Worm (Caenorhabditis elegans) whole organism, midembryonic: ENCODE data around the gene dhs-30.

ENCODE experiments used
- T22C8.4 ChIP-seq: fragments of 200-800 bp; sonication (Bioruptor generic); IDR thresholded peaks from 2 replicates; pipeline ENCODE4 v1.3.6; 2022; ENCODE audit warnings: missing genetic modification characterization, missing compliant biosample characterization
- cog-1 ChIP-seq: sonication (generic microtip); optimal IDR thresholded peaks from 2 replicates; lab custom pipeline; 2016; ENCODE audit warnings: missing genetic modification characterization, missing compliant biosample characterization
- flt-1 ChIP-seq: fragments of 200-800 bp; sonication (Bioruptor generic); IDR thresholded peaks from 2 replicates; pipeline ENCODE4 v1.3.6; 2022; ENCODE audit warnings: missing genetic modification characterization, missing compliant biosample characterization
- klf-2 ChIP-seq: fragments of 200-800 bp; sonication (Bioruptor generic); conservative IDR thresholded peaks from 2 replicates; pipeline ENCODE4 v1.3.6; 2022; ENCODE audit warnings: missing genetic modification reagents, missing genetic modification characterization, missing compliant biosample characterization
- med-1 ChIP-seq: sonication (generic microtip); optimal IDR thresholded peaks from 2 replicates; lab custom pipeline; 2017; ENCODE audit warnings: missing genetic modification characterization, mild to moderate bottlenecking, missing compliant biosample characterization, antibody characterized with exemption, missing genetic modification reagents; ENCODE audit not compliant: insufficient read depth
- ref-1 ChIP-seq: fragments of 200-800 bp; sonication (Bioruptor generic); conservative IDR thresholded peaks from 2 replicates; pipeline ENCODE4 v1.3.6; 2022; ENCODE audit warnings: missing genetic modification reagents, missing genetic modification characterization, missing compliant biosample characterization
- tab-1 ChIP-seq: fragments of 200-800 bp; sonication (Bioruptor generic); IDR thresholded peaks from 2 replicates; pipeline ENCODE4 v1.3.6; 2022; ENCODE audit warnings: missing genetic modification characterization, missing compliant biosample characterization
- ztf-23 ChIP-seq: fragments of 200-800 bp; sonication (Bioruptor generic); IDR thresholded peaks from 2 replicates; pipeline ENCODE4 v1.3.6; 2022; ENCODE audit warnings: missing genetic modification reagents, missing genetic modification characterization, missing compliant biosample characterization
- ztf-29 ChIP-seq: fragments of 200-800 bp; sonication (Bioruptor generic); IDR thresholded peaks from 2 replicates; pipeline ENCODE4 v1.3.6; 2022; ENCODE audit warnings: missing genetic modification reagents, missing genetic modification characterization, missing compliant biosample characterization

The dhs-30 gene

DNA sequence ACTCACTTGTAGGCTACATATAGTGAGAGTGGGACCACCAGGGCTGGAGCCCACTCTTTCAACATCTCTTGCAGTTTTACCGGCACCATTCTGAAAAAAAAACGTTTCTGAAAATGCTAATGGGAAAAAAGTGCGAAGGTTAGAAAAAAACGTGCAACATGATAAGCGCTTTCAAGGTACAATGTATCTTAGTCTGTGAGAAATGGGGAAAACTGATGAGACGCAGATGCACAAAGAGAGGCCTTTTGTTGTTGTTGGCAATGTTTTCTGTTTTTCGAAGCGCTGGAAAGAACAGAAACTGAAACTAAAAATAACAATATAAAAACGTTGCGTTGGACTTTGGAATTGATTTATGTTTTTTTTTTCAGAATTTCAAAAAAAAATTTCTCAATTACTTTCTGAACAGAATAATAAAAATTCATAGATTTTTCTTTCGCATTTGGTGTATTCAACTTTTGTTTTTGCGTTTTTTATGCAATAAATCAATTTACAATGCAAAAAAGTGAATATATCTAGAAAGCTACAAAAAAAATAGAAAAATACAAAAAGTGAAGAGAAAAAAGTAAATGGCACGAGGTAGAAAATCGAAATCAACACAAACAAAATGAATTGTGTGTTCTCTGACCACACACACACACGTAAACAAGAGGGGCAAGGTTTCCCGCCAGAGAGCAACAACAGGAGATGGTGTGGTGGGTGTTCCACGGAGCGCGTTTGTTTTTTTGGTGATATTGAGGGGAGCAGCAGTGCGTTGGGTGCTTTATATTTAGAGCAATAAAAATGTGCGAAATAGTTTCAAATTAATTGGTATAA lies at the start of gene dhs-30:
Gene dhs-30 (minus strand): TSS at position 90 of the 813 bp plus-strand sequence.
- TF ChIP-seq klf-2 (GFP tag; lab: Robert Waterston, UW) (no peak), T22C8.4 (GFP tag; lab: Robert Waterston, UW) (no peak), ref-1 (no peak), ztf-23 (GFP tag; lab: Robert Waterston, UW) (no peak), tab-1 (no peak), cog-1 (tag; lab: Kevin White, UChicago) (no peak), ztf-29 (GFP tag; lab: Robert Waterston, UW) (no peak), flt-1 (GFP tag; lab: Robert Waterston, UW) (no peak)

DNA sequence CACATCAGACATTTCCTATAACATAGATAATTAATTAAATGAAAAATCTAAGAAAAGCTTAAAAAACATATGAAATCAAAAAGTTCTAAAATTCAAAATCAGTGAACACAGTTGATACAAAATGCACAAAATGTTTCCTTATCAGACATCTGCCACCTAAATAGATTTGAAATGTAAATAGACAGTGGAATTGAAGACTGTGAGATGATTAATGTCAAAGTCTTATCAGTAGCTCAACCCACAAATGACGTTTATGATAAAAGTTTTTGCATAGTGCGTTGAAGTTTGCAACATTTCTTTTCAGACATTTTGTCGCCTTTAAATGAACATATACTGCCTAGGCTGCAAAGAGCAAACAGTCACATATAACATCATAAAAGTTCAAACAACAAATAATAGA lies 21.1 kb upstream of the dhs-30 start, which contains the start of gene Y40C7B.4:
Gene Y40C7B.4 (minus strand): TSS at position 19 of the 400 bp plus-strand sequence.
- no peak for TF ChIP-seq ztf-23 (GFP tag; lab: Robert Waterston, UW)
- no peak for TF ChIP-seq cog-1 (tag; lab: Kevin White, UChicago)
- TF ChIP-seq klf-2 (GFP tag; lab: Robert Waterston, UW): no peak
- TF ChIP-seq med-1 (GFP tag; lab: Kevin White, UChicago): no peak
- no peak for TF ChIP-seq ref-1

DNA sequence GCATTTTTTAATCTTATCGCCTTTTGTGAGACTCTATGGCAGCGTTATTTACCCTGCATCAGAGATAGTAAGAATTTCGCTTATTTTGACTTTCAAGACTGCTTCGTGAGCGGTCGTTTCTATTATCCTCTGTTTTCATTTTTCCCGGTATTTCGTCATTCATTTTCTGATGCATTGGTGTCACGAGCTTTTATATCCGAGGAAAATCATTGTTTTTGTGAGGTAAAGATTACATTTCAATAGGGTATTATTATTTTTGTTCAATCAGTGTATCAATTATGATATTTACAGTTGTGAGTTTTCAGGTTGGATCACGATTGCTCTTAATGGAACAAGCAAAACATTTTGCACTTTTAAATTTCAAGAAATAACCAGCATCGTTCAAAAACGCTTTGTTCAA lies 11.6 kb upstream of the dhs-30 start:
- TF ChIP-seq flt-1 (GFP tag; lab: Robert Waterston, UW): no peak
- no peak for TF ChIP-seq klf-2 (GFP tag; lab: Robert Waterston, UW)
- TF ChIP-seq ref-1: no peak
- TF ChIP-seq tab-1: no peak
- no peak for TF ChIP-seq T22C8.4 (GFP tag; lab: Robert Waterston, UW)

DNA sequence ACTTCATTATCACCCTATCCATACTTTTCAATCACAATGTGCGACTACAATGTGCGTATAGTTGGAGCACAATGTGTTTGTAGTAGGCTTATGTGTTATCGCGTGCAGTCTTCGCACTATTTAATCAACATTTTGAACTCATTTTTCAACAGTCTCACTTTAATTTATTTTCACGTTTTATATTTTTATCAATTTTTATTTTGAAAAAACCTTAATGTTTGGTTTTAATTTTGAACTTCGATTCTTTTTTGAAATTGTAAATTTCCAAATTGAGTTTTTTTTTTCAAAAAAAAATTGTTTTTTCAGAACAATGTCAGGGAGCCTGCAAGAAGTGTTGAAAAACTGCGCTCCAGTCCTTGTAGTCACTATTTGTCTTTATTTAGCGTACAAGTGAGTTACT lies 7.4 kb upstream of the dhs-30 start, which contains the start of gene T25G12.13:
Gene T25G12.13 (plus strand): TSS at position 301 of the 400 bp plus-strand sequence.
- TF ChIP-seq T22C8.4 (GFP tag; lab: Robert Waterston, UW): no peak
- no peak for TF ChIP-seq tab-1
- no peak for TF ChIP-seq ztf-29 (GFP tag; lab: Robert Waterston, UW)
- TF ChIP-seq med-1 (GFP tag; lab: Kevin White, UChicago): no peak
- no peak for TF ChIP-seq klf-2 (GFP tag; lab: Robert Waterston, UW)
- no peak for TF ChIP-seq ref-1
- no peak for TF ChIP-seq cog-1 (tag; lab: Kevin White, UChicago)
- no peak for TF ChIP-seq ztf-23 (GFP tag; lab: Robert Waterston, UW)
- TF ChIP-seq flt-1 (GFP tag; lab: Robert Waterston, UW): no peak

DNA sequence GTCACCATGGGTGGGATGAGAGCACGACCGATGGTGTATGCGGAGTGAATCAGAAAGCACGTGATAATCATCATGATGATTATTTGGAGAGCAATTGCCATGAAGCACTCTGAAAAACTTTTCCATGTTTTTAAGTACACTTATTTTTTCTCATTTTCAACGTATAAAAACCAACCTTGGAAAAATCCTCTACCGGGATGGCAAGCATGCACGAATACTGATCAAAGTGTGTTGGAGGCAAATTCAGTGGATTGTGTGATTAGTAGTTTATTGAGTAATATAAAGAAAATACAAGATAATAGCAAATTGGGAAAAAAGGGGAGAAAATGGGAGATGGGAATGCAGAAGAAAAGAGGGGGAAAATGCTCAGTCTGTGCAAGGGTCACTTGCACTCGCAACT lies 1.8 kb upstream of the dhs-30 start, which contains the start of gene T25G12.11:
Gene T25G12.11 (minus strand): TSS at position 101 of the 400 bp plus-strand sequence.
- TF ChIP-seq ztf-23 (GFP tag; lab: Robert Waterston, UW) (no peak), cog-1 (tag; lab: Kevin White, UChicago) (no peak), T22C8.4 (GFP tag; lab: Robert Waterston, UW) (no peak)

- TF ChIP-seq ztf-29 (GFP tag; lab: Robert Waterston, UW): no peak
- no peak for TF ChIP-seq tab-1
- no peak for TF ChIP-seq klf-2 (GFP tag; lab: Robert Waterston, UW)
- no peak for TF ChIP-seq cog-1 (tag; lab: Kevin White, UChicago)
- no peak for TF ChIP-seq ztf-23 (GFP tag; lab: Robert Waterston, UW)
- no peak for TF ChIP-seq flt-1 (GFP tag; lab: Robert Waterston, UW)
- TF ChIP-seq T22C8.4 (GFP tag; lab: Robert Waterston, UW): no peak
- TF ChIP-seq ref-1: no peak
- no peak for TF ChIP-seq med-1 (GFP tag; lab: Kevin White, UChicago)
Measured at ce11 chrX:17234988-17235387, 650 bp downstream of the dhs-30 start.

ce11 chrX:17231348-17231747 lies 4.3 kb downstream of the dhs-30 start, which contains the start of gene T25G12.3:
Gene T25G12.3, plus strand, starts transcription at chrX:17231648.
- TF ChIP-seq med-1 (GFP tag; lab: Kevin White, UChicago) (no peak), ztf-29 (GFP tag; lab: Robert Waterston, UW) (no peak), ref-1 (no peak), tab-1 (no peak)

ce11 chrX:17230108-17230507 lies 5.5 kb downstream of the dhs-30 start, which contains the start of gene T25G12.6:
Gene T25G12.6, minus strand, starts transcription at chrX:17230208.
- TF ChIP-seq ztf-29 (GFP tag; lab: Robert Waterston, UW) (no peak), tab-1 (no peak), T22C8.4 (GFP tag; lab: Robert Waterston, UW) (no peak), med-1 (GFP tag; lab: Kevin White, UChicago) (no peak), cog-1 (tag; lab: Kevin White, UChicago) (no peak), klf-2 (GFP tag; lab: Robert Waterston, UW) (no peak), flt-1 (GFP tag; lab: Robert Waterston, UW) (no peak), ztf-23 (GFP tag; lab: Robert Waterston, UW) (no peak), ref-1 (no peak)

- TF ChIP-seq T22C8.4 (GFP tag; lab: Robert Waterston, UW) (no peak), ztf-29 (GFP tag; lab: Robert Waterston, UW) (no peak), med-1 (GFP tag; lab: Kevin White, UChicago) (no peak), ztf-23 (GFP tag; lab: Robert Waterston, UW) (no peak), klf-2 (GFP tag; lab: Robert Waterston, UW) (no peak), tab-1 (no peak), ref-1 (no peak), cog-1 (tag; lab: Kevin White, UChicago) (no peak), flt-1 (GFP tag; lab: Robert Waterston, UW) (no peak)
Measured at ce11 chrX:17227376-17227775, 8.3 kb downstream of the dhs-30 start.
